Fruit fly (Drosophila melanogaster): ENCODE results near the gene ttm3.

DNA sequence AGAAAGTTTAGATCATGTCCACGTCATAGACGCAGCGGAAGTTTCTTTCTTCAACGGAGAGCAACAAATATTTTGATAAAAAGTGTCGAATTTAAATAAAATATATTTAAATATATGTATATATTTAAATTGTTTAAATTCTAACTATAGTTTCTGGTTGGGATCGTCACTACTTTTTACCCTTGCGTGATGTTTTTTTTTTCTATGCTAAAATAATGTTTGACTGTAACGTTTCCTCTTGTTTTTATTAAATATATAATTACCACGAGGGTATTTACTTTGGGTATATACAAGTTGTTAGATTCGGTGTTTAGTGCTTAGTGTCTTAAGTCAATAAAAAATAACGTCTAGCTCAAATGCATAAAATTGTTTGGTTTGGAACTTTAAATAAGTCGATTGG lies at the start of gene ttm3:
- no peak for TF ChIP-seq tai (GFP tag; optimal IDR thresholded peaks at IDR 0.05)
- TF ChIP-seq fru (GFP tag; optimal IDR thresholded peaks at IDR 0.05): no peak

All from whole organism, wandering third instar larva.